Fruit fly (Drosophila melanogaster): Measurements from ENCODE around the gene CG7631.
A peak's percentile ranks its signal among the peaks of the same experiment; 100 is the strongest.

dm6 chr2L:15643791-15644190 lies 15.3 kb downstream of the CG7631 start:
- TF ChIP-seq fd3F (GFP tag; optimal IDR thresholded peaks at IDR 0.05) (no peak), CG13287 (GFP tag; IDR thresholded peaks at IDR 0.05; ENCODE audit: partially characterized antibody) (peak; percentile 41; the same call in 1 of the 2 replicates), Six4 (GFP tag; optimal IDR thresholded peaks at IDR 0.05) (no peak), CG8944 (GFP tag; optimal IDR thresholded peaks at IDR 0.05) (peak; percentile 24), CG14965 (GFP tag; optimal IDR thresholded peaks at IDR 0.05; ENCODE audit: borderline replicate concordance) (no peak), Camta (GFP tag; optimal IDR thresholded peaks at IDR 0.05) (no peak), Jarid2 (GFP tag; optimal IDR thresholded peaks at IDR 0.05) (no peak), zfh1 (GFP tag; IDR thresholded peaks at IDR 0.05) (no peak), twi (tag; optimal IDR thresholded peaks at IDR 0.05) (no peak)
